Worm (Caenorhabditis elegans) whole organism, L4 larva: ENCODE results near the gene C28C12.12.

ENCODE experiments used
- F10B5.3 ChIP-seq: sonication (generic microtip); optimal IDR thresholded peaks from 2 replicates; lab custom pipeline; 2016; ENCODE audit warnings: mild to moderate bottlenecking, missing genetic modification characterization, missing compliant biosample characterization
- F26F4.8 ChIP-seq: fragments of 200-800 bp; sonication (Bioruptor generic); conservative IDR thresholded peaks from 2 replicates; pipeline ENCODE4 v1.3.6; 2022; ENCODE audit warnings: missing genetic modification characterization, missing compliant biosample characterization
- F37D6.2 ChIP-seq: sonication (generic microtip); optimal IDR thresholded peaks from 2 replicates; lab custom pipeline; 2016; ENCODE audit warnings: mild to moderate bottlenecking, missing genetic modification characterization, missing compliant biosample characterization
- F44E2.7 ChIP-seq: fragments of 200-800 bp; sonication (Bioruptor generic); IDR thresholded peaks from 2 replicates; pipeline ENCODE4 v2.1.2; 2022; ENCODE audit warnings: missing genetic modification characterization, missing compliant biosample characterization
- Y48G9A.11 ChIP-seq: fragments of 200-800 bp; sonication (Bioruptor generic); IDR thresholded peaks from 2 replicates; pipeline ENCODE4 v1.3.6; 2022; ENCODE audit warnings: missing genetic modification reagents, missing genetic modification characterization, missing compliant biosample characterization
- Y5F2A.4 ChIP-seq: fragments of 200-800 bp; sonication (Bioruptor generic); optimal IDR thresholded peaks from 2 replicates; lab custom pipeline; 2018; ENCODE audit warnings: mild to moderate bottlenecking, missing genetic modification characterization, missing compliant biosample characterization
- ceh-82 ChIP-seq: sonication (generic microtip); optimal IDR thresholded peaks from 2 replicates; lab custom pipeline; 2017; ENCODE audit warnings: missing biosample characterization, missing genetic modification characterization
- ctbp-1 ChIP-seq: fragments of 200-800 bp; sonication (Bioruptor generic); IDR thresholded peaks from 2 replicates; pipeline ENCODE4 v1.3.6; 2022; ENCODE audit warnings: missing genetic modification reagents, missing genetic modification characterization, missing compliant biosample characterization
- daf-16 ChIP-seq, 3 experiments: sonication (generic microtip); optimal IDR thresholded peaks; 2 replicates each; lab custom pipeline; 2016 to 2017; ENCODE audit warnings: missing genetic modification characterization in 3 of 3, missing genetic modification reagents in 3 of 3, mild to moderate bottlenecking in 2 of 3, missing compliant biosample characterization in 2 of 3, missing biosample characterization in 1 of 3, moderate library complexity in 1 of 3
- dmd-6 ChIP-seq: fragments of 200-800 bp; sonication (Bioruptor generic); IDR thresholded peaks from 2 replicates; pipeline ENCODE4 v1.3.6; 2022; ENCODE audit warnings: missing genetic modification reagents, missing genetic modification characterization, missing compliant biosample characterization
- dmd-9 ChIP-seq: fragments of 200-800 bp; sonication (Bioruptor generic); IDR thresholded peaks from 2 replicates; pipeline ENCODE4 v1.3.6; 2022; ENCODE audit warnings: missing genetic modification reagents, missing genetic modification characterization, missing compliant biosample characterization
- dve-1 ChIP-seq: sonication (generic microtip); optimal IDR thresholded peaks from 2 replicates; lab custom pipeline; 2017; ENCODE audit warnings: antibody characterized with exemption, mild to moderate bottlenecking, missing genetic modification characterization, missing compliant biosample characterization; ENCODE audit not compliant: insufficient read depth
- egl-27 ChIP-seq: sonication (generic microtip); optimal IDR thresholded peaks from 3 replicates; lab custom pipeline; 2017; ENCODE audit warnings: missing biosample characterization, missing genetic modification reagents, missing genetic modification characterization
- egl-43 ChIP-seq: fragments of 200-800 bp; sonication (Bioruptor generic); IDR thresholded peaks from 2 replicates; pipeline ENCODE4 v1.3.6; 2022; ENCODE audit warnings: missing genetic modification reagents, missing genetic modification characterization, missing compliant biosample characterization
- fos-1 ChIP-seq: fragments of 150-350 bp; optimal IDR thresholded peaks from 2 replicates; lab custom pipeline; 2014; ENCODE audit warnings: missing biosample characterization, missing genetic modification characterization
- hlh-11 ChIP-seq: fragments of 200-800 bp; sonication (Bioruptor generic); optimal IDR thresholded peaks from 2 replicates; lab custom pipeline; 2018; ENCODE audit warnings: mild to moderate bottlenecking, missing genetic modification characterization, missing compliant biosample characterization
- hlh-30 ChIP-seq: sonication (generic microtip); optimal IDR thresholded peaks from 2 replicates; lab custom pipeline; 2017; ENCODE audit warnings: antibody characterized with exemption, mild to moderate bottlenecking, missing genetic modification characterization, missing compliant biosample characterization; ENCODE audit not compliant: insufficient read depth
- hmg-1.1 ChIP-seq: fragments of 200-800 bp; sonication (Bioruptor generic); IDR thresholded peaks from 2 replicates; pipeline ENCODE4 v1.3.6; 2022; ENCODE audit warnings: missing genetic modification reagents, missing genetic modification characterization, missing compliant biosample characterization
- jun-1 ChIP-seq: fragments of 150-350 bp; optimal IDR thresholded peaks from 2 replicates; lab custom pipeline; 2014; ENCODE audit warnings: missing biosample characterization, missing genetic modification reagents, missing genetic modification characterization
- lim-7 ChIP-seq: fragments of 200-800 bp; sonication (Bioruptor generic); IDR thresholded peaks from 2 replicates; pipeline ENCODE4 v1.3.6; 2022; ENCODE audit warnings: missing genetic modification characterization, missing compliant biosample characterization
- lin-1 ChIP-seq: fragments of 200-800 bp; sonication (Bioruptor generic); IDR thresholded peaks from 2 replicates; pipeline ENCODE4 v1.3.6; 2022; ENCODE audit warnings: missing genetic modification reagents, missing genetic modification characterization, missing compliant biosample characterization
- lin-39 ChIP-seq: fragments of 150-350 bp; optimal IDR thresholded peaks from 2 replicates; lab custom pipeline; 2014; ENCODE audit warnings: missing biosample characterization, missing genetic modification reagents, missing genetic modification characterization
- lir-3 ChIP-seq: sonication (generic microtip); optimal IDR thresholded peaks from 2 replicates; lab custom pipeline; 2016; ENCODE audit warnings: mild to moderate bottlenecking, missing genetic modification characterization, missing compliant biosample characterization
- mdl-1 ChIP-seq, 2 experiments: fragments of 150-350 bp in 1 of 2; sonication (generic microtip) in 1 of 2; optimal IDR thresholded peaks; 2 replicates each; lab custom pipeline; 2014 to 2017; ENCODE audit warnings: missing biosample characterization in 2 of 2, missing genetic modification characterization in 2 of 2
- mdt-29 ChIP-seq: fragments of 200-800 bp; sonication (Bioruptor generic); IDR thresholded peaks from 2 replicates; pipeline ENCODE4 v1.3.6; 2022; ENCODE audit warnings: missing genetic modification reagents, missing genetic modification characterization, missing compliant biosample characterization
- mep-1 ChIP-seq: fragments of 150-350 bp; sonication (generic microtip); optimal IDR thresholded peaks from 3 replicates; lab custom pipeline; 2014; ENCODE audit warnings: missing biosample characterization, missing genetic modification characterization
- mxl-2 ChIP-seq: fragments of 200-800 bp; sonication (Bioruptor generic); conservative IDR thresholded peaks from 2 replicates; pipeline ENCODE4 v1.3.6; 2022; ENCODE audit warnings: missing genetic modification reagents, missing genetic modification characterization, missing compliant biosample characterization
- mxl-3 ChIP-seq: fragments of 200-800 bp; sonication (Bioruptor generic); optimal IDR thresholded peaks from 2 replicates; lab custom pipeline; 2018; ENCODE audit warnings: mild to moderate bottlenecking, missing genetic modification characterization, missing compliant biosample characterization
- nhr-10 ChIP-seq: fragments of 150-350 bp; optimal IDR thresholded peaks from 2 replicates; lab custom pipeline; 2014; ENCODE audit warnings: missing biosample characterization, missing genetic modification characterization
- nhr-102 ChIP-seq: sonication (generic microtip); optimal IDR thresholded peaks from 2 replicates; lab custom pipeline; 2016; ENCODE audit warnings: mild to moderate bottlenecking, missing genetic modification characterization, moderate library complexity, missing compliant biosample characterization
- nhr-111 ChIP-seq: fragments of 200-800 bp; sonication (Bioruptor generic); optimal IDR thresholded peaks from 2 replicates; lab custom pipeline; 2018; ENCODE audit warnings: mild to moderate bottlenecking, missing genetic modification characterization, missing compliant biosample characterization
- nhr-28 ChIP-seq: fragments of 150-350 bp; optimal IDR thresholded peaks from 2 replicates; lab custom pipeline; 2014; ENCODE audit warnings: missing biosample characterization, missing genetic modification characterization
- nhr-41 ChIP-seq: fragments of 200-800 bp; sonication (Bioruptor generic); IDR thresholded peaks from 2 replicates; pipeline ENCODE4 v1.3.6; 2022; ENCODE audit warnings: missing genetic modification reagents, missing genetic modification characterization, missing compliant biosample characterization
- nhr-48 ChIP-seq: sonication (generic microtip); optimal IDR thresholded peaks from 2 replicates; lab custom pipeline; 2016; ENCODE audit warnings: mild to moderate bottlenecking, missing genetic modification characterization, missing compliant biosample characterization
- nhr-6 ChIP-seq: fragments of 150-350 bp; optimal IDR thresholded peaks from 2 replicates; lab custom pipeline; 2014; ENCODE audit warnings: missing biosample characterization, missing genetic modification characterization
- nhr-76 ChIP-seq: fragments of 150-350 bp; optimal IDR thresholded peaks from 2 replicates; lab custom pipeline; 2014; ENCODE audit warnings: missing biosample characterization, missing genetic modification characterization
- nhr-77 ChIP-seq: fragments of 150-350 bp; optimal IDR thresholded peaks from 2 replicates; lab custom pipeline; 2014; ENCODE audit warnings: missing biosample characterization, missing genetic modification characterization
- pha-4 ChIP-seq, 2 experiments: fragments of 150-350 bp in 1 of 2; fragments of 200-800 bp in 1 of 2; sonication (Bioruptor generic) in 1 of 2; IDR thresholded peaks in 1 of 2; optimal IDR thresholded peaks in 1 of 2; 2 replicates each; pipeline versions ENCODE4 v1.3.6 to Lab custom; 2014 to 2022; ENCODE audit warnings: missing genetic modification characterization in 2 of 2, missing genetic modification reagents in 2 of 2, missing biosample characterization in 1 of 2, missing compliant biosample characterization in 1 of 2
- php-3 ChIP-seq: fragments of 200-800 bp; sonication (Bioruptor generic); IDR thresholded peaks from 2 replicates; pipeline ENCODE4 v1.3.6; 2022; ENCODE audit warnings: missing genetic modification reagents, missing genetic modification characterization, missing compliant biosample characterization
- rbr-2 ChIP-seq: sonication (generic microtip); optimal IDR thresholded peaks from 2 replicates; lab custom pipeline; 2016; ENCODE audit warnings: missing genotype, missing genetic modification characterization, missing compliant biosample characterization
- saeg-2 ChIP-seq: fragments of 200-800 bp; sonication (Bioruptor generic); IDR thresholded peaks from 2 replicates; pipeline ENCODE4 v1.3.6; 2022; ENCODE audit warnings: missing genetic modification reagents, missing genetic modification characterization, missing compliant biosample characterization
- set-16 ChIP-seq: fragments of 200-800 bp; sonication (Bioruptor generic); IDR thresholded peaks from 2 replicates; pipeline ENCODE4 v1.3.6; 2022; ENCODE audit warnings: missing genetic modification reagents, missing genetic modification characterization, missing compliant biosample characterization
- spr-1 ChIP-seq: sonication (generic microtip); optimal IDR thresholded peaks from 2 replicates; lab custom pipeline; 2016; ENCODE audit warnings: mild to moderate bottlenecking, missing genetic modification characterization, missing compliant biosample characterization
- tra-1 ChIP-seq: fragments of 200-800 bp; sonication (Bioruptor generic); IDR thresholded peaks from 2 replicates; pipeline ENCODE4 v1.3.6; 2022; ENCODE audit warnings: missing genetic modification reagents, missing genetic modification characterization, missing compliant biosample characterization
- zag-1 ChIP-seq: fragments of 150-350 bp; optimal IDR thresholded peaks from 2 replicates; lab custom pipeline; 2014; ENCODE audit warnings: missing biosample characterization, missing genetic modification characterization
- zfp-2 ChIP-seq: sonication (generic microtip); optimal IDR thresholded peaks from 2 replicates; lab custom pipeline; 2016; ENCODE audit warnings: mild to moderate bottlenecking, missing genetic modification characterization, missing compliant biosample characterization
- zip-2 ChIP-seq: fragments of 150-350 bp; optimal IDR thresholded peaks from 2 replicates; lab custom pipeline; 2014; ENCODE audit warnings: missing biosample characterization, missing genetic modification characterization
- ztf-11 ChIP-seq: fragments of 150-350 bp; optimal IDR thresholded peaks from 2 replicates; lab custom pipeline; 2014; ENCODE audit warnings: missing biosample characterization, missing genetic modification characterization

The C28C12.12 gene

DNA sequence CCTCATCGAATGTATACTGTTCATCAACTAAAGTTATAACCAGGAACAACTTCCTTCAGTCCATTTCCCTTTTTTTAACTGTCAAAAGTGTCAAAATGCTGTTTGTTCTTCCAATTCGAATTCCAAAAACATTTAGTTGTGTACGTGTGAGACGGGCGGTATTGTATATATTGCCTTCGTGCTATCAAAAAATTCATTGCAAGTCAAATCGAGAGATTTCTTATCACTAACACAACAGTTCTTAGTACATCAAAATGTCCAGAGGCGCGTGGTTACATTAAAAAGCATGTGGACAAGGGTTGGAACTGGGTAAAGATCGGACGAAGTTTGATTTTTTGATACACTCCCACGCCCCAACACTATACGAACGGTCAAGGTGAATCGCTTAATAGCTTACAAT lies 32.2 kb upstream of the C28C12.12 start (continued):
- TF ChIP-seq zag-1 (no peak), nhr-102 (peak; percentile 38), mep-1 (tag; lab: Kevin White, UChicago) (peak; percentile 37), dmd-6 (peak; percentile 96), dmd-9 (GFP tag; lab: Robert Waterston, UW) (no peak), Y48G9A.11 (GFP tag; lab: Robert Waterston, UW) (no peak), set-16 (GFP tag; lab: Robert Waterston, UW) (no peak), nhr-10 (tag; lab: Kevin White, UChicago) (no peak), zfp-2 (tag; lab: Kevin White, UChicago) (no peak), F37D6.2 (tag; lab: Kevin White, UChicago) (no peak), saeg-2 (0 out of 2 replicates have a peak, but pooled peaks have one; percentile 58), lir-3 (no peak), mdl-1 (tag; optimal IDR thresholded peaks at IDR 0.05; lab: Kevin White, UChicago) (peak; percentile 5 to 85), nhr-41 (no peak), ceh-82 (tag; lab: Kevin White, UChicago) (no peak), Y5F2A.4 (GFP tag; lab: Kevin White, UChicago) (no peak), lin-39 (tag; lab: Kevin White, UChicago) (no peak), egl-43 (GFP tag; lab: Robert Waterston, UW) (no peak), ztf-11 (no peak)
- TF ChIP-seq, all 104 proteins: peak for 25

ce11 chrIV:8527598-8528012 lies 31.4 kb upstream of the C28C12.12 start:
- peak; percentile 91; the same call in 1 of the 2 replicates for TF ChIP-seq lin-1 (GFP tag; lab: Robert Waterston, UW)
- TF ChIP-seq F10B5.3 (tag; lab: Kevin White, UChicago): no peak
- TF ChIP-seq F44E2.7: no peak
- TF ChIP-seq F26F4.8 (GFP tag; lab: Robert Waterston, UW): no peak
- peak; percentile 81 for TF ChIP-seq mep-1 (tag; lab: Kevin White, UChicago)
- peak; percentile 55 for TF ChIP-seq hmg-1.1 (GFP tag; lab: Robert Waterston, UW)
- peak; percentile 92 for TF ChIP-seq nhr-10 (tag; lab: Kevin White, UChicago)
- peak; percentile 99 for TF ChIP-seq nhr-48 (tag; lab: Kevin White, UChicago)
- TF ChIP-seq php-3 (GFP tag; lab: Robert Waterston, UW): peak; percentile 96
- TF ChIP-seq rbr-2 (tag; lab: Kevin White, UChicago): peak; percentile 34
- TF ChIP-seq dve-1 (tag; lab: Kevin White, UChicago): peak; percentile 99
- TF ChIP-seq lim-7 (GFP tag; lab: Robert Waterston, UW): no peak
- peak; percentile 84 for TF ChIP-seq mxl-2 (GFP tag; lab: Robert Waterston, UW)
- TF ChIP-seq nhr-77 (tag; lab: Kevin White, UChicago): peak; percentile 94
- TF ChIP-seq hlh-11: peak; percentile 100
- peak; percentile 82 for TF ChIP-seq nhr-76 (tag; lab: Kevin White, UChicago)
- TF ChIP-seq nhr-111 (GFP tag; lab: Kevin White, UChicago): no peak
- TF ChIP-seq daf-16 (GFP tag; optimal IDR thresholded peaks at IDR 0.05; lab: Kevin White, UChicago): peak; percentile 97 to 99
- TF ChIP-seq daf-16 (tag; optimal IDR thresholded peaks at IDR 0.05; lab: Kevin White, UChicago): peak; percentile 98
- peak; percentile 99 for TF ChIP-seq nhr-28
- no peak for TF ChIP-seq ceh-82 (tag; lab: Kevin White, UChicago)
- TF ChIP-seq hlh-30 (tag; lab: Kevin White, UChicago): peak; percentile 98
- peak; percentile 96 for TF ChIP-seq tra-1 (GFP tag; lab: Robert Waterston, UW)
- no peak for TF ChIP-seq fos-1 (tag; lab: Kevin White, UChicago)
- peak; percentile 89 for TF ChIP-seq mdt-29
- TF ChIP-seq pha-4 (GFP tag; IDR thresholded peaks at IDR 0.05; lab: Robert Waterston, UW): peak; percentile 75
- TF ChIP-seq pha-4 (tag; optimal IDR thresholded peaks at IDR 0.05; lab: Kevin White, UChicago): no peak
- no peak for TF ChIP-seq egl-27 (tag; lab: Kevin White, UChicago)
- peak; percentile 75 for TF ChIP-seq nhr-6
- peak; percentile 87 for TF ChIP-seq spr-1
- TF ChIP-seq mxl-3: peak; percentile 92
- 0 out of 2 replicates have a peak, but pooled peaks have one; percentile 73 for TF ChIP-seq nhr-41
- 0 out of 2 replicates have a peak, but pooled peaks have one; percentile 42 for TF ChIP-seq ctbp-1
- TF ChIP-seq dmd-6: peak; percentile 99
- TF ChIP-seq zip-2 (tag; lab: Kevin White, UChicago): no peak
- peak; percentile 89 for TF ChIP-seq jun-1 (tag; lab: Kevin White, UChicago)
- no peak for TF ChIP-seq F37D6.2 (tag; lab: Kevin White, UChicago)
